Worm (Caenorhabditis elegans) whole organism, L1 larva: ENCODE results near the gene T25B9.2.

Experiments used
- aly-2 ChIP-seq: fragments of 150-350 bp; optimal IDR thresholded peaks from 2 replicates; lab custom pipeline; 2014; ENCODE audit warnings: missing biosample characterization, missing genetic modification characterization
- ces-1 ChIP-seq: fragments of 150-350 bp; optimal IDR thresholded peaks from 2 replicates; lab custom pipeline; 2014; ENCODE audit warnings: missing biosample characterization, missing genetic modification reagents, missing genetic modification characterization
- elt-3 ChIP-seq, 6 experiments: fragments of 150-350 bp in 1 of 6; sonication (generic microtip); optimal IDR thresholded peaks; 2 replicates each; lab custom pipeline; 2017 to 2018; ENCODE audit warnings: missing biosample characterization in 6 of 6, missing genetic modification characterization in 6 of 6, inconsistent platforms in 1 of 6
- lin-13 ChIP-seq: fragments of 150-350 bp; optimal IDR thresholded peaks from 2 replicates; lab custom pipeline; 2014; ENCODE audit warnings: missing biosample characterization, missing genetic modification reagents, missing genetic modification characterization
- lin-39 ChIP-seq: fragments of 150-350 bp; optimal IDR thresholded peaks from 2 replicates; lab custom pipeline; 2014; ENCODE audit warnings: missing biosample characterization, missing genetic modification reagents, missing genetic modification characterization
- mdl-1 ChIP-seq, 2 experiments: fragments of 150-350 bp; optimal IDR thresholded peaks; 2 replicates each; lab custom pipeline; 2014 to 2017; ENCODE audit warnings: missing biosample characterization in 2 of 2, missing genetic modification characterization in 2 of 2, inconsistent platforms in 1 of 2
- nhr-237 ChIP-seq: fragments of 150-350 bp; optimal IDR thresholded peaks from 2 replicates; lab custom pipeline; 2014; ENCODE audit warnings: missing biosample characterization, missing genetic modification characterization
- unc-62 ChIP-seq: fragments of 150-350 bp; optimal IDR thresholded peaks from 2 replicates; lab custom pipeline; 2014; ENCODE audit warnings: missing biosample characterization, missing genetic modification reagents, missing genetic modification characterization

ce11 chrIV:10744475-10744874 is 7.2 kb downstream of the T25B9.2 start, which contains the start of gene T25B9.3:
- TF ChIP-seq aly-2 (tag; lab: Kevin White, UChicago): no peak
- TF ChIP-seq lin-39: no peak
- TF ChIP-seq nhr-237 (tag; lab: Kevin White, UChicago): no peak
- no peak for TF ChIP-seq ces-1 (GFP tag; lab: Kevin White, UChicago)
- no peak for TF ChIP-seq unc-62 (GFP tag; lab: Kevin White, UChicago)
- TF ChIP-seq lin-13 (GFP tag; lab: Kevin White, UChicago): no peak
- no peak for TF ChIP-seq mdl-1 (tag; optimal IDR thresholded peaks at IDR 0.05; lab: Kevin White, UChicago)
- no peak for TF ChIP-seq elt-3 (tag; optimal IDR thresholded peaks at IDR 0.05; lab: Kevin White, UChicago)
